Worm (Caenorhabditis elegans) whole organism, young adult: ENCODE data around the gene T07A9.12.
A peak's percentile ranks its signal among the peaks of the same experiment; 100 is the strongest.

Source experiments
- B0035.1 ChIP-seq: sonication (generic microtip); optimal IDR thresholded peaks from 2 replicates; lab custom pipeline; 2016; ENCODE audit warnings: missing genetic modification characterization, mild to moderate bottlenecking, missing compliant biosample characterization, missing genotype, missing genetic modification reagents
- C06A6.2 ChIP-seq: fragments of 200-800 bp; sonication (Bioruptor generic); conservative IDR thresholded peaks from 2 replicates; pipeline ENCODE4 v1.3.6; 2022; ENCODE audit warnings: missing genetic modification characterization, missing compliant biosample characterization
- F22D6.2 ChIP-seq: sonication (generic microtip); optimal IDR thresholded peaks from 2 replicates; lab custom pipeline; 2016; ENCODE audit warnings: mild to moderate bottlenecking, missing genetic modification characterization, missing compliant biosample characterization
- F23B12.7 ChIP-seq: sonication (generic microtip); optimal IDR thresholded peaks from 2 replicates; lab custom pipeline; 2017; ENCODE audit warnings: missing genetic modification characterization, mild to moderate bottlenecking, missing compliant biosample characterization, antibody characterized with exemption, moderate library complexity; ENCODE audit not compliant: insufficient read depth
- F33H1.4 ChIP-seq: fragments of 200-800 bp; sonication (Bioruptor generic); IDR thresholded peaks from 2 replicates; pipeline ENCODE4 v1.3.6; 2022; ENCODE audit warnings: missing genetic modification reagents, missing genetic modification characterization, missing compliant biosample characterization
- F37B4.10 ChIP-seq: fragments of 200-800 bp; sonication (Bioruptor generic); IDR thresholded peaks from 2 replicates; pipeline ENCODE4 v1.3.6; 2022; ENCODE audit warnings: missing genetic modification characterization, missing compliant biosample characterization
- F57A8.1 ChIP-seq: fragments of 200-800 bp; sonication (Bioruptor generic); optimal IDR thresholded peaks from 2 replicates; lab custom pipeline; 2018; ENCODE audit warnings: mild to moderate bottlenecking, missing genetic modification characterization, moderate library complexity, missing compliant biosample characterization
- T07F8.4 ChIP-seq: sonication (generic microtip); optimal IDR thresholded peaks from 2 replicates; lab custom pipeline; 2016; ENCODE audit warnings: mild to moderate bottlenecking, missing genetic modification characterization, moderate library complexity, missing compliant biosample characterization
- T26A5.8 ChIP-seq: sonication (generic microtip); optimal IDR thresholded peaks from 2 replicates; lab custom pipeline; 2016; ENCODE audit warnings: missing genetic modification characterization, missing compliant biosample characterization
- Y53G8AR.9 ChIP-seq: fragments of 200-800 bp; sonication (Bioruptor generic); conservative IDR thresholded peaks from 2 replicates; pipeline ENCODE4 v1.3.6; 2022; ENCODE audit warnings: missing genetic modification reagents, missing genetic modification characterization, missing compliant biosample characterization
- Y56A3A.18 ChIP-seq: fragments of 200-800 bp; sonication (Bioruptor generic); IDR thresholded peaks from 2 replicates; pipeline ENCODE4 v1.3.6; 2022; ENCODE audit warnings: missing genetic modification reagents, missing genetic modification characterization, missing compliant biosample characterization
- Y79H2A.3 ChIP-seq: fragments of 200-800 bp; sonication (Bioruptor generic); conservative IDR thresholded peaks from 2 replicates; pipeline ENCODE4 v1.3.6; 2022; ENCODE audit warnings: missing genetic modification reagents, missing genetic modification characterization, missing compliant biosample characterization
- Y95B8A.8 ChIP-seq: fragments of 200-800 bp; sonication (Bioruptor generic); IDR thresholded peaks from 2 replicates; pipeline ENCODE4 v1.3.6; 2022; ENCODE audit warnings: missing genetic modification reagents, missing genetic modification characterization, missing compliant biosample characterization
- ama-1 ChIP-seq, 3 experiments: fragments of 150-350 bp in 1 of 3; sonication (generic microtip) in 2 of 3; optimal IDR thresholded peaks; 2 replicates each; lab custom pipeline; 2014 to 2018; ENCODE audit warnings: missing biosample characterization in 2 of 3, missing genetic modification characterization in 2 of 3, missing genetic modification reagents in 2 of 3
- aptf-2 ChIP-seq: fragments of 200-800 bp; sonication (Bioruptor generic); conservative IDR thresholded peaks from 2 replicates; pipeline ENCODE4 v1.3.6; 2022; ENCODE audit warnings: missing genetic modification reagents, missing genetic modification characterization, missing compliant biosample characterization
- aptf-3 ChIP-seq: fragments of 200-800 bp; sonication (Bioruptor generic); IDR thresholded peaks from 2 replicates; pipeline ENCODE4 v1.3.6; 2022; ENCODE audit warnings: missing genetic modification characterization, missing compliant biosample characterization
- atf-7 ChIP-seq: sonication (generic microtip); optimal IDR thresholded peaks from 2 replicates; lab custom pipeline; 2017; ENCODE audit warnings: mild to moderate bottlenecking, missing genetic modification characterization, missing compliant biosample characterization
- athp-1 ChIP-seq: sonication (generic microtip); optimal IDR thresholded peaks from 2 replicates; lab custom pipeline; 2017; ENCODE audit warnings: mild to moderate bottlenecking, missing genetic modification characterization, missing compliant biosample characterization
- attf-3 ChIP-seq: fragments of 200-800 bp; sonication (Bioruptor generic); conservative IDR thresholded peaks from 2 replicates; pipeline ENCODE4 v1.3.6; 2022; ENCODE audit warnings: missing genetic modification reagents, missing genetic modification characterization, missing compliant biosample characterization
- bed-2 ChIP-seq: fragments of 200-800 bp; sonication (Bioruptor generic); IDR thresholded peaks from 2 replicates; pipeline ENCODE4 v1.3.6; 2022; ENCODE audit warnings: missing genetic modification reagents, missing genetic modification characterization, missing compliant biosample characterization
- ceh-40 ChIP-seq: fragments of 200-800 bp; sonication (Bioruptor generic); IDR thresholded peaks from 2 replicates; pipeline ENCODE4 v1.3.6; 2022; ENCODE audit warnings: missing genetic modification characterization, missing compliant biosample characterization
- ceh-91 ChIP-seq: fragments of 200-800 bp; sonication (Bioruptor generic); IDR thresholded peaks from 2 replicates; pipeline ENCODE4 v1.3.6; 2022; ENCODE audit warnings: missing genetic modification reagents, missing genetic modification characterization, missing compliant biosample characterization
- dox-1 ChIP-seq: fragments of 200-800 bp; sonication (Bioruptor generic); IDR thresholded peaks from 2 replicates; pipeline ENCODE4 v1.3.6; 2022; ENCODE audit warnings: missing genetic modification reagents, missing genetic modification characterization, missing compliant biosample characterization
- efl-1 ChIP-seq: fragments of 150-350 bp; optimal IDR thresholded peaks from 2 replicates; lab custom pipeline; 2014; ENCODE audit warnings: missing biosample characterization, missing genetic modification reagents, missing genetic modification characterization
- egl-18 ChIP-seq: fragments of 200-800 bp; sonication (Bioruptor generic); IDR thresholded peaks from 2 replicates; pipeline ENCODE4 v1.3.6; 2022; ENCODE audit warnings: missing genetic modification reagents, missing genetic modification characterization, missing compliant biosample characterization
- egl-44 ChIP-seq: fragments of 200-800 bp; sonication (Bioruptor generic); IDR thresholded peaks from 2 replicates; pipeline ENCODE4 v1.3.6; 2022; ENCODE audit warnings: missing genetic modification reagents, missing genetic modification characterization, missing compliant biosample characterization
- him-1 ChIP-seq: sonication (generic microtip); optimal IDR thresholded peaks from 2 replicates; lab custom pipeline; 2016; ENCODE audit warnings: missing genotype, missing genetic modification reagents, missing genetic modification characterization, missing compliant biosample characterization
- hlh-12 ChIP-seq: sonication (generic microtip); optimal IDR thresholded peaks from 2 replicates; lab custom pipeline; 2016; ENCODE audit warnings: missing genetic modification characterization, missing compliant biosample characterization
- hlh-26 ChIP-seq: fragments of 200-800 bp; sonication (Bioruptor generic); conservative IDR thresholded peaks from 2 replicates; pipeline ENCODE4 v1.3.6; 2022; ENCODE audit warnings: missing genetic modification reagents, missing genetic modification characterization, missing compliant biosample characterization
- hmg-1.2 ChIP-seq: fragments of 200-800 bp; sonication (Bioruptor generic); IDR thresholded peaks from 2 replicates; pipeline ENCODE4 v1.3.6; 2022; ENCODE audit warnings: missing genetic modification reagents, missing genetic modification characterization, missing compliant biosample characterization
- hrde-1 ChIP-seq: sonication (generic microtip); optimal IDR thresholded peaks from 2 replicates; lab custom pipeline; 2016; ENCODE audit warnings: missing genetic modification characterization, mild to moderate bottlenecking, missing compliant biosample characterization, moderate library complexity, missing genotype, missing genetic modification reagents, borderline replicate concordance
- hsf-1 ChIP-seq: fragments of 200-800 bp; sonication (Bioruptor generic); IDR thresholded peaks from 2 replicates; pipeline ENCODE4 v1.3.6; 2022; ENCODE audit warnings: missing genetic modification reagents, missing genetic modification characterization, missing compliant biosample characterization
- let-526 ChIP-seq: fragments of 200-800 bp; sonication (Bioruptor generic); IDR thresholded peaks from 2 replicates; pipeline ENCODE4 v1.3.6; 2022; ENCODE audit warnings: missing genetic modification reagents, missing genetic modification characterization, missing compliant biosample characterization
- let-607 ChIP-seq, 2 experiments: fragments of 200-800 bp in 1 of 2; sonication (Bioruptor generic) in 1 of 2; sonication (generic microtip) in 1 of 2; optimal IDR thresholded peaks; 2 replicates each; lab custom pipeline; 2016 to 2018; ENCODE audit warnings: mild to moderate bottlenecking in 2 of 2, missing compliant biosample characterization in 2 of 2, missing genetic modification characterization in 2 of 2, moderate library complexity in 2 of 2, missing genotype in 1 of 2
- lsy-27 ChIP-seq: sonication (generic microtip); optimal IDR thresholded peaks from 2 replicates; lab custom pipeline; 2017; ENCODE audit warnings: missing genetic modification characterization, mild to moderate bottlenecking, missing compliant biosample characterization, antibody characterized with exemption, missing genotype, borderline replicate concordance; ENCODE audit not compliant: insufficient read depth
- madf-10 ChIP-seq: sonication (generic microtip); optimal IDR thresholded peaks from 2 replicates; lab custom pipeline; 2016; ENCODE audit warnings: mild to moderate bottlenecking, missing genetic modification characterization, missing compliant biosample characterization
- madf-6 ChIP-seq: fragments of 200-800 bp; sonication (Bioruptor generic); IDR thresholded peaks from 2 replicates; pipeline ENCODE4 v1.3.6; 2022; ENCODE audit warnings: missing genetic modification reagents, missing genetic modification characterization, missing compliant biosample characterization
- madf-8 ChIP-seq: fragments of 200-800 bp; sonication (Bioruptor generic); conservative IDR thresholded peaks from 2 replicates; pipeline ENCODE4 v1.3.6; 2022; ENCODE audit warnings: missing genetic modification reagents, missing genetic modification characterization, missing compliant biosample characterization
- mel-28 ChIP-seq: sonication (generic microtip); optimal IDR thresholded peaks from 2 replicates; lab custom pipeline; 2016; ENCODE audit warnings: borderline replicate concordance, mild to moderate bottlenecking, missing genetic modification characterization, missing compliant biosample characterization
- nfya-1 ChIP-seq: sonication (generic microtip); optimal IDR thresholded peaks from 2 replicates; lab custom pipeline; 2017; ENCODE audit warnings: antibody characterized with exemption, missing compliant biosample characterization, missing genetic modification characterization, borderline replicate concordance; ENCODE audit not compliant: insufficient read depth
- nhr-27 ChIP-seq: fragments of 200-800 bp; sonication (Bioruptor generic); optimal IDR thresholded peaks from 2 replicates; lab custom pipeline; 2018; ENCODE audit warnings: mild to moderate bottlenecking, missing genetic modification characterization, moderate library complexity, missing compliant biosample characterization
- nhr-80 ChIP-seq: sonication (generic microtip); optimal IDR thresholded peaks from 2 replicates; lab custom pipeline; 2016; ENCODE audit warnings: missing genetic modification characterization, missing compliant biosample characterization
- rpc-1 ChIP-seq, 2 experiments: fragments of 150-350 bp in 1 of 2; sonication (generic microtip) in 1 of 2; optimal IDR thresholded peaks; 2 replicates each; lab custom pipeline; 2014 to 2018; ENCODE audit warnings: missing biosample characterization in 1 of 2, missing genetic modification characterization in 1 of 2, missing genetic modification reagents in 1 of 2, missing genotype in 1 of 2
- somi-1 ChIP-seq: fragments of 200-800 bp; sonication (Bioruptor generic); optimal IDR thresholded peaks from 2 replicates; lab custom pipeline; 2018; ENCODE audit warnings: mild to moderate bottlenecking, missing genetic modification characterization, missing compliant biosample characterization
- xnd-1 ChIP-seq: sonication (generic microtip); optimal IDR thresholded peaks from 2 replicates; lab custom pipeline; 2016; ENCODE audit warnings: missing genotype, missing genetic modification reagents, missing genetic modification characterization, missing compliant biosample characterization
- zim-3 ChIP-seq: sonication (generic microtip); optimal IDR thresholded peaks from 2 replicates; lab custom pipeline; 2017; ENCODE audit warnings: mild to moderate bottlenecking, missing genetic modification characterization, moderate library complexity, missing compliant biosample characterization
- ztf-22 ChIP-seq: fragments of 200-800 bp; sonication (Bioruptor generic); optimal IDR thresholded peaks from 2 replicates; lab custom pipeline; 2018; ENCODE audit warnings: mild to moderate bottlenecking, missing genetic modification characterization, moderate library complexity, missing compliant biosample characterization
- ztf-28 ChIP-seq: fragments of 200-800 bp; sonication (Bioruptor generic); IDR thresholded peaks from 2 replicates; pipeline ENCODE4 v1.3.6; 2022; ENCODE audit warnings: missing genetic modification reagents, missing genetic modification characterization, missing compliant biosample characterization

The T07A9.12 gene

DNA sequence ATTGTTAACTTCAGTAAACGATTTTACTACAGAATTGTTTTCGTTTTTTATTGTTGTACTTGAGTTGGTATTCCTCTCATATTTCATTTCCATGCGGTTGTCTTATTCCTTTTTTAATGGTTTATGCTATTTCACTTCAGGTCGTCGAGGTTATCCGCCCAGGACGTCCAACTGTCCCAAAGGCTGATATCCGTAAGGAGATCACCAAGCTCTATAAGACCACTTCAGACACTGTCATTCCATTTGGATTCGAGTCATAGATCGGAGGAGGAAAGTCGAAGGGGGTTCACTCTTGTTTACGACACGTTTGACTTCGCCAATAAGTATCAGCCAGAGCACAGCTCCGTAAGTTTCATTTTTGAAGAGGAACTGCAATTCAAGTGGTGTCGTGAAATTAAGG is 24.1 kb upstream of the T07A9.12 start, which contains the start of gene T07A9.14:
TSS of gene T07A9.14 (plus strand) at position 124 of the 400 bp plus-strand sequence.
- TF ChIP-seq efl-1 (GFP tag; lab: Kevin White, UChicago) (no peak), F37B4.10 (GFP tag; lab: Robert Waterston, UW) (no peak), dox-1 (no peak), hlh-26 (GFP tag; lab: Robert Waterston, UW) (no peak), hlh-12 (tag; lab: Kevin White, UChicago) (no peak), ama-1 (optimal IDR thresholded peaks at IDR 0.05; lab: Kevin White, UChicago) (no peak), ama-1 (GFP tag; optimal IDR thresholded peaks at IDR 0.05; lab: Kevin White, UChicago) (peak in 1 of 2 experiments; percentile 56), T26A5.8 (tag; lab: Kevin White, UChicago) (no peak), Y56A3A.18 (GFP tag; lab: Robert Waterston, UW) (0 out of 2 replicates have a peak, but pooled peaks have one; percentile 18), ztf-28 (GFP tag; lab: Robert Waterston, UW) (no peak), F22D6.2 (no peak), F23B12.7 (tag; lab: Kevin White, UChicago) (no peak), egl-18 (GFP tag; lab: Robert Waterston, UW) (no peak), madf-10 (tag; lab: Kevin White, UChicago) (no peak), rpc-1 (optimal IDR thresholded peaks at IDR 0.05; lab: Kevin White, UChicago) (no peak), rpc-1 (tag; optimal IDR thresholded peaks at IDR 0.05; lab: Kevin White, UChicago) (no peak), nhr-80 (tag; lab: Kevin White, UChicago) (no peak), F33H1.4 (peak; percentile 25), zim-3 (tag; lab: Kevin White, UChicago) (no peak), egl-44 (GFP tag; lab: Robert Waterston, UW) (no peak), xnd-1 (no peak), nfya-1 (tag; lab: Kevin White, UChicago) (no peak), Y79H2A.3 (GFP tag; lab: Robert Waterston, UW) (no peak), hsf-1 (GFP tag; lab: Robert Waterston, UW) (peak; percentile 67; the same call in 1 of the 2 replicates), ztf-22 (no peak), ceh-40 (GFP tag; lab: Robert Waterston, UW) (0 out of 2 replicates have a peak, but pooled peaks have one; percentile 54), Y53G8AR.9 (GFP tag; lab: Robert Waterston, UW) (peak; percentile 58; the same call in 1 of the 2 replicates), let-526 (GFP tag; lab: Robert Waterston, UW) (no peak), madf-8 (GFP tag; lab: Robert Waterston, UW) (no peak), atf-7 (tag; lab: Kevin White, UChicago) (peak; percentile 50), aptf-2 (GFP tag; lab: Robert Waterston, UW) (no peak), athp-1 (tag; lab: Kevin White, UChicago) (no peak), aptf-3 (GFP tag; lab: Robert Waterston, UW) (no peak), hrde-1 (peak; percentile 69), lsy-27 (tag; lab: Kevin White, UChicago) (no peak), nhr-27 (tag; lab: Kevin White, UChicago) (no peak), mel-28 (tag; lab: Kevin White, UChicago) (no peak), F57A8.1 (GFP tag; lab: Kevin White, UChicago) (no peak), madf-6 (peak; percentile 73), Y95B8A.8 (GFP tag; lab: Robert Waterston, UW) (no peak), T07F8.4 (tag; lab: Kevin White, UChicago) (no peak), somi-1 (GFP tag; lab: Kevin White, UChicago) (no peak), him-1 (peak; percentile 9), bed-2 (GFP tag; lab: Robert Waterston, UW) (no peak), C06A6.2 (no peak), B0035.1 (no peak), let-607 (tag; optimal IDR thresholded peaks at IDR 0.05; lab: Kevin White, UChicago) (no peak), ceh-91 (GFP tag; lab: Robert Waterston, UW) (no peak), hmg-1.2 (GFP tag; lab: Robert Waterston, UW) (peak; percentile 37; the same call in 1 of the 2 replicates), attf-3 (GFP tag; lab: Robert Waterston, UW) (no peak)
